Worm (Caenorhabditis elegans) whole organism, L4 larva: ENCODE results near the gene ceh-75.

Experiments
- F37D6.2 ChIP-seq: sonication (generic microtip); optimal IDR thresholded peaks from 2 replicates; lab custom pipeline; 2016; ENCODE audit warnings: mild to moderate bottlenecking, missing genetic modification characterization, missing compliant biosample characterization
- F49E8.2 ChIP-seq: sonication (generic microtip); optimal IDR thresholded peaks from 2 replicates; lab custom pipeline; 2016; ENCODE audit warnings: missing compliant biosample characterization, mild to moderate bottlenecking, missing genetic modification characterization, borderline replicate concordance
- R02D3.7 ChIP-seq: fragments of 150-350 bp; sonication (generic microtip); optimal IDR thresholded peaks from 3 replicates; lab custom pipeline; 2014; ENCODE audit warnings: missing biosample characterization, missing genetic modification characterization
- ZK337.2 ChIP-seq: fragments of 200-800 bp; sonication (Bioruptor generic); IDR thresholded peaks from 2 replicates; pipeline ENCODE4 v1.3.6; 2022; ENCODE audit warnings: missing genetic modification reagents, missing genetic modification characterization, missing compliant biosample characterization
- aha-1 ChIP-seq: fragments of 150-350 bp; peaks from one replicate; lab custom pipeline; 2014; ENCODE audit warnings: missing biosample characterization, missing genetic modification characterization
- aly-2 ChIP-seq: sonication (generic microtip); optimal IDR thresholded peaks from 2 replicates; lab custom pipeline; 2018; ENCODE audit warnings: missing biosample characterization, missing genetic modification characterization
- ceh-20 ChIP-seq: fragments of 200-800 bp; sonication (Bioruptor generic); IDR thresholded peaks from 2 replicates; pipeline ENCODE4 v1.3.6; 2022; ENCODE audit warnings: missing genetic modification reagents, missing genetic modification characterization, missing compliant biosample characterization
- ceh-28 ChIP-seq: fragments of 150-350 bp; optimal IDR thresholded peaks from 2 replicates; lab custom pipeline; 2014; ENCODE audit warnings: missing biosample characterization, missing genetic modification reagents, missing genetic modification characterization
- ceh-32 ChIP-seq: sonication (generic microtip); optimal IDR thresholded peaks from 2 replicates; lab custom pipeline; 2016; ENCODE audit warnings: mild to moderate bottlenecking, missing genetic modification characterization, missing compliant biosample characterization; ENCODE audit not compliant: poor library complexity
- ces-1 ChIP-seq: fragments of 150-350 bp; sonication (generic microtip); optimal IDR thresholded peaks from 4 replicates; lab custom pipeline; 2014; ENCODE audit warnings: missing biosample characterization, missing genetic modification reagents, missing genetic modification characterization
- daf-16 ChIP-seq, 3 experiments: sonication (generic microtip); optimal IDR thresholded peaks; 2 replicates each; lab custom pipeline; 2016 to 2017; ENCODE audit warnings: missing genetic modification characterization in 3 of 3, missing genetic modification reagents in 3 of 3, mild to moderate bottlenecking in 2 of 3, missing compliant biosample characterization in 2 of 3, missing biosample characterization in 1 of 3, moderate library complexity in 1 of 3
- dmd-9 ChIP-seq: fragments of 200-800 bp; sonication (Bioruptor generic); IDR thresholded peaks from 2 replicates; pipeline ENCODE4 v1.3.6; 2022; ENCODE audit warnings: missing genetic modification reagents, missing genetic modification characterization, missing compliant biosample characterization
- dpl-1 ChIP-seq: fragments of 150-350 bp; optimal IDR thresholded peaks from 2 replicates; lab custom pipeline; 2014; ENCODE audit warnings: missing biosample characterization, missing genetic modification reagents, missing genetic modification characterization
- duxl-1 ChIP-seq: sonication (generic microtip); optimal IDR thresholded peaks from 2 replicates; lab custom pipeline; 2016; ENCODE audit warnings: mild to moderate bottlenecking, missing genetic modification characterization, moderate library complexity, missing compliant biosample characterization; ENCODE audit not compliant: poor library complexity
- dve-1 ChIP-seq: sonication (generic microtip); optimal IDR thresholded peaks from 2 replicates; lab custom pipeline; 2017; ENCODE audit warnings: antibody characterized with exemption, mild to moderate bottlenecking, missing genetic modification characterization, missing compliant biosample characterization; ENCODE audit not compliant: insufficient read depth
- egl-27 ChIP-seq: sonication (generic microtip); optimal IDR thresholded peaks from 3 replicates; lab custom pipeline; 2017; ENCODE audit warnings: missing biosample characterization, missing genetic modification reagents, missing genetic modification characterization
- hlh-30 ChIP-seq: sonication (generic microtip); optimal IDR thresholded peaks from 2 replicates; lab custom pipeline; 2017; ENCODE audit warnings: antibody characterized with exemption, mild to moderate bottlenecking, missing genetic modification characterization, missing compliant biosample characterization; ENCODE audit not compliant: insufficient read depth
- jun-1 ChIP-seq: fragments of 150-350 bp; optimal IDR thresholded peaks from 2 replicates; lab custom pipeline; 2014; ENCODE audit warnings: missing biosample characterization, missing genetic modification reagents, missing genetic modification characterization
- lin-38 ChIP-seq: fragments of 200-800 bp; sonication (Bioruptor generic); IDR thresholded peaks from 2 replicates; pipeline ENCODE4 v1.3.6; 2022; ENCODE audit warnings: missing genetic modification reagents, missing genetic modification characterization, missing compliant biosample characterization
- lin-39 ChIP-seq: fragments of 150-350 bp; optimal IDR thresholded peaks from 2 replicates; lab custom pipeline; 2014; ENCODE audit warnings: missing biosample characterization, missing genetic modification reagents, missing genetic modification characterization
- lsy-2 ChIP-seq, 2 experiments: fragments of 150-350 bp in 1 of 2; sonication (generic microtip) in 1 of 2; optimal IDR thresholded peaks; 2 replicates each; lab custom pipeline; 2014 to 2017; ENCODE audit warnings: missing biosample characterization in 2 of 2, missing genetic modification characterization in 2 of 2
- mxl-2 ChIP-seq: fragments of 200-800 bp; sonication (Bioruptor generic); conservative IDR thresholded peaks from 2 replicates; pipeline ENCODE4 v1.3.6; 2022; ENCODE audit warnings: missing genetic modification reagents, missing genetic modification characterization, missing compliant biosample characterization
- nhr-10 ChIP-seq: fragments of 150-350 bp; optimal IDR thresholded peaks from 2 replicates; lab custom pipeline; 2014; ENCODE audit warnings: missing biosample characterization, missing genetic modification characterization
- nhr-102 ChIP-seq: sonication (generic microtip); optimal IDR thresholded peaks from 2 replicates; lab custom pipeline; 2016; ENCODE audit warnings: mild to moderate bottlenecking, missing genetic modification characterization, moderate library complexity, missing compliant biosample characterization
- nhr-28 ChIP-seq: fragments of 150-350 bp; optimal IDR thresholded peaks from 2 replicates; lab custom pipeline; 2014; ENCODE audit warnings: missing biosample characterization, missing genetic modification characterization
- nhr-42 ChIP-seq: fragments of 200-800 bp; sonication (Bioruptor generic); IDR thresholded peaks from 2 replicates; pipeline ENCODE4 v1.3.6; 2022; ENCODE audit warnings: missing genetic modification characterization, missing compliant biosample characterization
- nhr-6 ChIP-seq: fragments of 150-350 bp; optimal IDR thresholded peaks from 2 replicates; lab custom pipeline; 2014; ENCODE audit warnings: missing biosample characterization, missing genetic modification characterization
- nhr-77 ChIP-seq: fragments of 150-350 bp; optimal IDR thresholded peaks from 2 replicates; lab custom pipeline; 2014; ENCODE audit warnings: missing biosample characterization, missing genetic modification characterization
- pha-4 ChIP-seq, 2 experiments: fragments of 150-350 bp in 1 of 2; fragments of 200-800 bp in 1 of 2; sonication (Bioruptor generic) in 1 of 2; IDR thresholded peaks in 1 of 2; optimal IDR thresholded peaks in 1 of 2; 2 replicates each; pipeline versions ENCODE4 v1.3.6 to Lab custom; 2014 to 2022; ENCODE audit warnings: missing genetic modification characterization in 2 of 2, missing genetic modification reagents in 2 of 2, missing biosample characterization in 1 of 2, missing compliant biosample characterization in 1 of 2
- pqm-1 ChIP-seq: sonication (generic microtip); optimal IDR thresholded peaks from 2 replicates; lab custom pipeline; 2017; ENCODE audit warnings: missing biosample characterization, missing genetic modification characterization
- set-16 ChIP-seq: fragments of 200-800 bp; sonication (Bioruptor generic); IDR thresholded peaks from 2 replicates; pipeline ENCODE4 v1.3.6; 2022; ENCODE audit warnings: missing genetic modification reagents, missing genetic modification characterization, missing compliant biosample characterization
- skn-1 ChIP-seq: fragments of 150-350 bp; optimal IDR thresholded peaks from 2 replicates; lab custom pipeline; 2014; ENCODE audit warnings: missing biosample characterization, missing genetic modification characterization
- snpc-1.2 ChIP-seq: fragments of 200-800 bp; sonication (Bioruptor generic); IDR thresholded peaks from 2 replicates; pipeline ENCODE4 v1.3.6; 2022; ENCODE audit warnings: missing genetic modification reagents, missing genetic modification characterization, missing compliant biosample characterization
- snpc-4 ChIP-seq: fragments of 150-350 bp; optimal IDR thresholded peaks from 2 replicates; lab custom pipeline; 2014; ENCODE audit warnings: missing biosample characterization, missing genetic modification characterization
- tag-97 ChIP-seq: fragments of 200-800 bp; sonication (Bioruptor generic); IDR thresholded peaks from 2 replicates; pipeline ENCODE4 v1.3.6; 2022; ENCODE audit warnings: missing genetic modification characterization, missing compliant biosample characterization
- tra-1 ChIP-seq: fragments of 200-800 bp; sonication (Bioruptor generic); IDR thresholded peaks from 2 replicates; pipeline ENCODE4 v1.3.6; 2022; ENCODE audit warnings: missing genetic modification reagents, missing genetic modification characterization, missing compliant biosample characterization
- unc-130 ChIP-seq: sonication (generic microtip); optimal IDR thresholded peaks from 2 replicates; lab custom pipeline; 2016; ENCODE audit warnings: missing genetic modification reagents, missing genetic modification characterization, missing compliant biosample characterization
- unc-39 ChIP-seq: sonication (generic microtip); optimal IDR thresholded peaks from 2 replicates; lab custom pipeline; 2017; ENCODE audit warnings: missing biosample characterization, missing genetic modification characterization
- unc-62 ChIP-seq, 3 experiments: fragments of 150-350 bp in 1 of 3; sonication (generic microtip); optimal IDR thresholded peaks in 2 of 3; peaks in 1 of 3; 1 replicate in 1 of 3; 2 replicates in 2 of 3; lab custom pipeline; 2014 to 2017; ENCODE audit warnings: missing biosample characterization in 3 of 3, missing genetic modification characterization in 3 of 3, missing genetic modification reagents in 3 of 3, missing genotype in 1 of 3
- zfp-2 ChIP-seq: sonication (generic microtip); optimal IDR thresholded peaks from 2 replicates; lab custom pipeline; 2016; ENCODE audit warnings: mild to moderate bottlenecking, missing genetic modification characterization, missing compliant biosample characterization
- zfp-3 ChIP-seq: fragments of 200-800 bp; sonication (Bioruptor generic); conservative IDR thresholded peaks from 2 replicates; pipeline ENCODE4 v1.3.6; 2022; ENCODE audit warnings: missing genetic modification reagents, missing genetic modification characterization, missing compliant biosample characterization
- zip-2 ChIP-seq: fragments of 150-350 bp; optimal IDR thresholded peaks from 2 replicates; lab custom pipeline; 2014; ENCODE audit warnings: missing biosample characterization, missing genetic modification characterization
- ztf-11 ChIP-seq: fragments of 150-350 bp; optimal IDR thresholded peaks from 2 replicates; lab custom pipeline; 2014; ENCODE audit warnings: missing biosample characterization, missing genetic modification characterization

Gene ceh-75

ce11 chrV:9926240-9926639, 5.1 kb downstream of the ceh-75 start, which contains the start of gene C50H2.13:
TSS of gene C50H2.13 (plus strand) at chrV:9926540.
- TF ChIP-seq aha-1 (peak; percentile 46), F37D6.2 (no peak), ceh-28 (tag; lab: Kevin White, UChicago) (no peak), unc-130 (no peak)

ce11 chrV:9927381-9927780, 6.2 kb downstream of the ceh-75 start:
- no peak for TF ChIP-seq snpc-4 (tag; lab: Kevin White, UChicago)
- TF ChIP-seq unc-62 (GFP tag; optimal IDR thresholded peaks at IDR 0.05 in 1 of 2; lab: Kevin White, UChicago), result peak in 1 of 2 experiments; percentile 25
- no peak for TF ChIP-seq unc-62 (tag; optimal IDR thresholded peaks at IDR 0.05; lab: Kevin White, UChicago)

ce11 chrV:9927954-9928353, 6.8 kb downstream of the ceh-75 start:
- TF ChIP-seq lsy-2 (tag; optimal IDR thresholded peaks at IDR 0.05; lab: Kevin White, UChicago), result no peak
- peak; percentile 16 for TF ChIP-seq pqm-1 (tag; lab: Kevin White, UChicago)
- TF ChIP-seq ceh-28 (tag; lab: Kevin White, UChicago), result no peak
- peak; percentile 48 for TF ChIP-seq nhr-77 (tag; lab: Kevin White, UChicago)
- TF ChIP-seq dve-1 (tag; lab: Kevin White, UChicago), result peak; percentile 69
- TF ChIP-seq snpc-1.2 (GFP tag; lab: Robert Waterston, UW), result no peak
- no peak for TF ChIP-seq tra-1 (GFP tag; lab: Robert Waterston, UW)
- TF ChIP-seq pha-4 (GFP tag; IDR thresholded peaks at IDR 0.05; lab: Robert Waterston, UW), result no peak
- no peak for TF ChIP-seq pha-4 (tag; optimal IDR thresholded peaks at IDR 0.05; lab: Kevin White, UChicago)
- TF ChIP-seq egl-27 (tag; lab: Kevin White, UChicago), result no peak
- no peak for TF ChIP-seq ZK337.2
- no peak for TF ChIP-seq daf-16 (GFP tag; optimal IDR thresholded peaks at IDR 0.05; lab: Kevin White, UChicago)
- TF ChIP-seq daf-16 (tag; optimal IDR thresholded peaks at IDR 0.05; lab: Kevin White, UChicago), result peak; percentile 90
- no peak for TF ChIP-seq duxl-1 (tag; lab: Kevin White, UChicago)
- no peak for TF ChIP-seq ceh-20 (GFP tag; lab: Robert Waterston, UW)
- no peak for TF ChIP-seq zfp-3 (GFP tag; lab: Robert Waterston, UW)
- peak; percentile 39 for TF ChIP-seq hlh-30 (tag; lab: Kevin White, UChicago)
- TF ChIP-seq F49E8.2, result no peak
- TF ChIP-seq tag-97 (GFP tag; lab: Robert Waterston, UW), result no peak
- no peak for TF ChIP-seq nhr-10 (tag; lab: Kevin White, UChicago)
- TF ChIP-seq nhr-28 (tag; lab: Kevin White, UChicago), result peak; percentile 30
- TF ChIP-seq unc-39 (tag; lab: Kevin White, UChicago), result no peak
- TF ChIP-seq zfp-2, result no peak
- TF ChIP-seq nhr-6, result no peak

ce11 chrV:9930612-9931065, 9.5 kb downstream of the ceh-75 start, which contains the start of the genes rmh-2 and suds-3:
TSS of gene rmh-2 (minus strand) at chrV:9930775.
TSS of gene suds-3 (plus strand) at chrV:9931015.
- TF ChIP-seq zip-2 (tag; lab: Kevin White, UChicago), result no peak
- TF ChIP-seq jun-1 (tag; lab: Kevin White, UChicago), result no peak
- no peak for TF ChIP-seq nhr-42 (GFP tag; lab: Robert Waterston, UW)
- TF ChIP-seq ceh-32, result no peak
- peak; percentile 27 for TF ChIP-seq hlh-30 (tag; lab: Kevin White, UChicago)
- peak; percentile 23 for TF ChIP-seq nhr-28 (tag; lab: Kevin White, UChicago)
- TF ChIP-seq ztf-11, result no peak
- TF ChIP-seq set-16 (GFP tag; lab: Robert Waterston, UW), result no peak
- no peak for TF ChIP-seq nhr-102 (tag; lab: Kevin White, UChicago)
- TF ChIP-seq daf-16 (GFP tag; optimal IDR thresholded peaks at IDR 0.05; lab: Kevin White, UChicago), result no peak
- no peak for TF ChIP-seq daf-16 (tag; optimal IDR thresholded peaks at IDR 0.05; lab: Kevin White, UChicago)
- no peak for TF ChIP-seq mxl-2
- TF ChIP-seq egl-27 (tag; lab: Kevin White, UChicago), result no peak
- no peak for TF ChIP-seq skn-1 (tag; lab: Kevin White, UChicago)
- no peak for TF ChIP-seq lin-39 (tag; lab: Kevin White, UChicago)
- no peak for TF ChIP-seq aly-2
- TF ChIP-seq pha-4 (GFP tag; IDR thresholded peaks at IDR 0.05; lab: Robert Waterston, UW), result 0 out of 2 replicates have a peak, but pooled peaks have one; percentile 32
- no peak for TF ChIP-seq pha-4 (tag; optimal IDR thresholded peaks at IDR 0.05; lab: Kevin White, UChicago)
- TF ChIP-seq R02D3.7, result peak; percentile 85
- no peak for TF ChIP-seq ces-1 (GFP tag; lab: Kevin White, UChicago)
- TF ChIP-seq dmd-9 (GFP tag; lab: Robert Waterston, UW), result no peak
- TF ChIP-seq nhr-77 (tag; lab: Kevin White, UChicago), result peak; percentile 1
- peak; percentile 79 for TF ChIP-seq dpl-1 (GFP tag; lab: Kevin White, UChicago)
- TF ChIP-seq lin-38 (GFP tag; lab: Robert Waterston, UW), result no peak
